Worm (Caenorhabditis elegans): ENCODE measurements around the gene Y43H11AL.1.

The Y43H11AL.1 gene

DNA sequence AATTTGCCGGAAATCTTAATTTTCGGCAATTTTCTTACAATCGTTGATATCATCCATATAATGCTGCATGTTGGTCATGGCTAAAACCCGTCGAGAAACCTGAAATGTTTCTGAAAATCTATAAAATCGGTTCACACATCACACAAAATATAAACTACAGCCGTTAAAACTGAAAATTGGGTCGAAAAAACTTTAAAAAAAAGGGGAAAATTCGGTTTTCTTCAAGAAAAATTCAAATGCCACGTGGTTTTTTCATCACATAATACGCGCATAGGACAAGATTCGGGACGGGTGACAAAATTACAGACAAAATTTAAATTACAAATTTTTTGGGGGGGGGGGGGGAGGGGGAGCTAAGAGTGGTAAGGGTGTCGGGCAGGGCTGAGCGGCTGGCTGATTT lies at the start of gene Y43H11AL.1:
Y43H11AL.1 (minus strand) TSS at position 101 of the 400 bp plus-strand sequence.
- no peak for TF ChIP-seq ceh-36 (tag; optimal IDR thresholded peaks at IDR 0.05)
- TF ChIP-seq hnd-1 (tag; optimal IDR thresholded peaks at IDR 0.05): no peak
- TF ChIP-seq tbx-37 (GFP tag; conservative IDR thresholded peaks at IDR 0.05): no peak
- TF ChIP-seq scrt-1 (GFP tag; IDR thresholded peaks at IDR 0.05): no peak

DNA sequence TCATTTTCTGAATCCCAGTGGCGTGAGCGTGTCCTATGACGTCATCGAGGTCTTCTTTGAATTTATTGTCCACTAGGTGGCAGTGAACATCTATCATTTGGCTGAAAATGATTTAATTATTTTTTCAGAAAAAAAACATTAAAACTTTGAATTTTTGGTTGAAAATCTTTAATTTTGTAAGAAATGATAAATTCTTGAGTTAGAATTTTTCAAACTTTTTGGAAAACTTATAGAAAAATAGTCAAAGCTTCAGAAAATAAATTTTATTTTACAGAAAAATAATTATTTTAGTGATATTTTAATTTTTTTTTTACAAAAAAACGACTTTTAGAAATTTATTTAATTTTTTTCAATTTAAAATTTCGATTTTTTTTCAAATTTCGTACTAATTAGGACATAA lies 46.1 kb upstream of the Y43H11AL.1 start, which contains the start of gene B0432.8:
B0432.8 (minus strand) TSS at position 101 of the 400 bp plus-strand sequence.
- TF ChIP-seq hmbx-1 (tag; optimal IDR thresholded peaks at IDR 0.05): no peak
- TF ChIP-seq flt-1 (GFP tag; IDR thresholded peaks at IDR 0.05): no peak
- no peak for TF ChIP-seq sea-1 (GFP tag; conservative IDR thresholded peaks at IDR 0.05)
- TF ChIP-seq scrt-1 (GFP tag; IDR thresholded peaks at IDR 0.05): no peak
- no peak for TF ChIP-seq ets-7 (tag; optimal IDR thresholded peaks at IDR 0.05)
- no peak for TF ChIP-seq tra-4 (tag; optimal IDR thresholded peaks at IDR 0.05)
- TF ChIP-seq pes-1 (GFP tag; IDR thresholded peaks at IDR 0.05): no peak
- TF ChIP-seq ama-1 (optimal IDR thresholded peaks at IDR 0.05): no peak
- no peak for TF ChIP-seq ceh-13 (GFP tag; optimal IDR thresholded peaks at IDR 0.05)
- TF ChIP-seq ceh-36 (tag; optimal IDR thresholded peaks at IDR 0.05): no peak
- TF ChIP-seq tbx-11 (GFP tag; IDR thresholded peaks at IDR 0.05): no peak
- TF ChIP-seq hnd-1 (tag; optimal IDR thresholded peaks at IDR 0.05): no peak
- TF ChIP-seq F13C5.2 (tag; optimal IDR thresholded peaks at IDR 0.05): no peak
- no peak for TF ChIP-seq aly-1 (tag; optimal IDR thresholded peaks at IDR 0.05)
- TF ChIP-seq hmg-4 (GFP tag; optimal IDR thresholded peaks at IDR 0.05): no peak

- TF ChIP-seq F13C5.2 (tag; optimal IDR thresholded peaks at IDR 0.05): no peak
- TF ChIP-seq ceh-13 (GFP tag; optimal IDR thresholded peaks at IDR 0.05): no peak
- TF ChIP-seq tra-4 (tag; optimal IDR thresholded peaks at IDR 0.05): no peak
- TF ChIP-seq hnd-1 (tag; optimal IDR thresholded peaks at IDR 0.05): no peak
- TF ChIP-seq ets-7 (tag; optimal IDR thresholded peaks at IDR 0.05): no peak
- no peak for TF ChIP-seq tbx-11 (GFP tag; IDR thresholded peaks at IDR 0.05)
- no peak for TF ChIP-seq flt-1 (GFP tag; IDR thresholded peaks at IDR 0.05)
- TF ChIP-seq sea-1 (GFP tag; conservative IDR thresholded peaks at IDR 0.05): no peak
- no peak for TF ChIP-seq scrt-1 (GFP tag; IDR thresholded peaks at IDR 0.05)
- TF ChIP-seq B0310.2 (tag; optimal IDR thresholded peaks at IDR 0.05): no peak
- TF ChIP-seq hmbx-1 (tag; optimal IDR thresholded peaks at IDR 0.05): no peak
- no peak for TF ChIP-seq hmg-4 (GFP tag; optimal IDR thresholded peaks at IDR 0.05)
- TF ChIP-seq ceh-36 (tag; optimal IDR thresholded peaks at IDR 0.05): no peak
- no peak for TF ChIP-seq ama-1 (optimal IDR thresholded peaks at IDR 0.05)
- TF ChIP-seq pes-1 (GFP tag; IDR thresholded peaks at IDR 0.05): no peak
- no peak for TF ChIP-seq tbx-37 (GFP tag; conservative IDR thresholded peaks at IDR 0.05)
Measured at ce11 chrII:273872-274271, 41.3 kb upstream of the Y43H11AL.1 start, which contains the start of gene B0432.7. Gene B0432.7 (minus strand): TSS chrII:273972.

DNA sequence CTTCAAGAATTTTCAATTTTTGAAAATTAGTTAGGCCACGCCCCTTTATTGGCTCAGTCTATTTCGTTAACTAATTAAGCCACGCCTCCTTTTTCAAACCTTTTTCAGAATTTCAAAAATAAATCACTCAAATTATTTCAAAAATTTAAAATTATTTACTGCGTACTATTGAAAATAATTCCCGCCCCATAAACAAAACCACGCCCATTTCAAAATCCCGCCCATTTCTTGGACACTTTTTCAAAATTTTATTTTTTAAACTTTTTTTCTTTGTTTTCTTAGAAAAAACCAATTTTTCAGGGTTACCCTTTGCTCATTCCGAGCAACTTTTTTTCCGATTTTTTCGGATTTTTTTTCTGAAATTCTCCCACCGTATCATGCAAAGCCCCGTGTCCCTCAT lies 31.5 kb upstream of the Y43H11AL.1 start, which contains the start of gene B0432.14:
B0432.14 (plus strand) TSS at position 301 of the 400 bp plus-strand sequence.
- TF ChIP-seq ceh-36 (tag; optimal IDR thresholded peaks at IDR 0.05): no peak
- TF ChIP-seq flt-1 (GFP tag; IDR thresholded peaks at IDR 0.05): no peak
- no peak for TF ChIP-seq hmbx-1 (tag; optimal IDR thresholded peaks at IDR 0.05)
- no peak for TF ChIP-seq aly-1 (tag; optimal IDR thresholded peaks at IDR 0.05)
- TF ChIP-seq ama-1 (optimal IDR thresholded peaks at IDR 0.05): no peak
- TF ChIP-seq tbx-11 (GFP tag; IDR thresholded peaks at IDR 0.05): no peak
- no peak for TF ChIP-seq hmg-4 (GFP tag; optimal IDR thresholded peaks at IDR 0.05)
- TF ChIP-seq tbx-37 (GFP tag; conservative IDR thresholded peaks at IDR 0.05): no peak
- TF ChIP-seq sea-1 (GFP tag; conservative IDR thresholded peaks at IDR 0.05): no peak
- no peak for TF ChIP-seq pes-1 (GFP tag; IDR thresholded peaks at IDR 0.05)
- TF ChIP-seq B0310.2 (tag; optimal IDR thresholded peaks at IDR 0.05): no peak
- no peak for TF ChIP-seq ceh-13 (GFP tag; optimal IDR thresholded peaks at IDR 0.05)
- TF ChIP-seq tra-4 (tag; optimal IDR thresholded peaks at IDR 0.05): no peak
- no peak for TF ChIP-seq scrt-1 (GFP tag; IDR thresholded peaks at IDR 0.05)
- TF ChIP-seq ets-7 (tag; optimal IDR thresholded peaks at IDR 0.05): no peak
- TF ChIP-seq F13C5.2 (tag; optimal IDR thresholded peaks at IDR 0.05): no peak

DNA sequence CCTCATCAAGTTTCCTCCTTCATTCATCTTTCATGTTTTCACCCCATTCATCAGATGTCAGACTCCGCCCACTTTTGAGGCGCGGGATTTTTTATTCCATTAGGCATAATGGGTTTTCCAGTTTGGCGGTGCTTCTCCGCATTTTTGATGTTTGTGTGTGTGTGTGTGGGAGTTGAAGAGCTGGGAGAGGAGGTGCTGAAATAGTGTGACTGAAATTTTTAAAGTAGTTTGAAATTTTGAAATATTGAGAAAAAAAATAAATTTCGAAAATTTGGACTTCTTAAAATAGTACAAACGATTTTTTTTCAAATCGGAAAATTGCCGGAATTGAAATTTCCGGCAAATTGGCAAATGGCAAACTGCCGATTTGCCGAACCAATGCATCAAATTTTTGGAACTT lies 31.0 kb upstream of the Y43H11AL.1 start, which contains the start of gene scc-2:
scc-2 (minus strand) TSS at position 101 of the 400 bp plus-strand sequence.
- no peak for TF ChIP-seq hmg-4 (GFP tag; optimal IDR thresholded peaks at IDR 0.05)
- TF ChIP-seq tra-4 (tag; optimal IDR thresholded peaks at IDR 0.05): no peak
- no peak for TF ChIP-seq hnd-1 (tag; optimal IDR thresholded peaks at IDR 0.05)
- TF ChIP-seq ceh-36 (tag; optimal IDR thresholded peaks at IDR 0.05): no peak
- TF ChIP-seq flt-1 (GFP tag; IDR thresholded peaks at IDR 0.05): no peak
- no peak for TF ChIP-seq scrt-1 (GFP tag; IDR thresholded peaks at IDR 0.05)
- TF ChIP-seq ets-7 (tag; optimal IDR thresholded peaks at IDR 0.05): no peak
- no peak for TF ChIP-seq sea-1 (GFP tag; conservative IDR thresholded peaks at IDR 0.05)
- no peak for TF ChIP-seq ceh-13 (GFP tag; optimal IDR thresholded peaks at IDR 0.05)
- no peak for TF ChIP-seq aly-1 (tag; optimal IDR thresholded peaks at IDR 0.05)
- TF ChIP-seq pes-1 (GFP tag; IDR thresholded peaks at IDR 0.05): no peak
- TF ChIP-seq tbx-11 (GFP tag; IDR thresholded peaks at IDR 0.05): no peak
- no peak for TF ChIP-seq hmbx-1 (tag; optimal IDR thresholded peaks at IDR 0.05)
- TF ChIP-seq F13C5.2 (tag; optimal IDR thresholded peaks at IDR 0.05): no peak
- TF ChIP-seq B0310.2 (tag; optimal IDR thresholded peaks at IDR 0.05): no peak
- TF ChIP-seq ama-1 (optimal IDR thresholded peaks at IDR 0.05): no peak
- no peak for TF ChIP-seq tbx-37 (GFP tag; conservative IDR thresholded peaks at IDR 0.05)

- no peak for TF ChIP-seq flt-1 (GFP tag; IDR thresholded peaks at IDR 0.05)
- no peak for TF ChIP-seq B0310.2 (tag; optimal IDR thresholded peaks at IDR 0.05)
- no peak for TF ChIP-seq tbx-37 (GFP tag; conservative IDR thresholded peaks at IDR 0.05)
- TF ChIP-seq aly-1 (tag; optimal IDR thresholded peaks at IDR 0.05): no peak
- TF ChIP-seq hmbx-1 (tag; optimal IDR thresholded peaks at IDR 0.05): no peak
- no peak for TF ChIP-seq tbx-11 (GFP tag; IDR thresholded peaks at IDR 0.05)
- TF ChIP-seq ama-1 (optimal IDR thresholded peaks at IDR 0.05): no peak
- no peak for TF ChIP-seq hnd-1 (tag; optimal IDR thresholded peaks at IDR 0.05)
- no peak for TF ChIP-seq pes-1 (GFP tag; IDR thresholded peaks at IDR 0.05)
- no peak for TF ChIP-seq ceh-13 (GFP tag; optimal IDR thresholded peaks at IDR 0.05)
- no peak for TF ChIP-seq hmg-4 (GFP tag; optimal IDR thresholded peaks at IDR 0.05)
Measured at ce11 chrII:257519-257918, 25.0 kb upstream of the Y43H11AL.1 start, which contains the start of gene cat-2. Gene cat-2 (plus strand): TSS chrII:257819.

ce11 chrII:255124-255523 lies 22.6 kb upstream of the Y43H11AL.1 start:
- peak; percentile 61; the same call in 1 of the 2 replicates for TF ChIP-seq sea-1 (GFP tag; conservative IDR thresholded peaks at IDR 0.05)
- peak; percentile 78 for TF ChIP-seq ceh-36 (tag; optimal IDR thresholded peaks at IDR 0.05)
- TF ChIP-seq tbx-11 (GFP tag; IDR thresholded peaks at IDR 0.05): peak; percentile 79
- TF ChIP-seq hmbx-1 (tag; optimal IDR thresholded peaks at IDR 0.05): peak; percentile 77
- TF ChIP-seq tbx-37 (GFP tag; conservative IDR thresholded peaks at IDR 0.05): peak; percentile 65; the same call in 1 of the 2 replicates
- peak; percentile 96 for TF ChIP-seq F13C5.2 (tag; optimal IDR thresholded peaks at IDR 0.05)
- TF ChIP-seq flt-1 (GFP tag; IDR thresholded peaks at IDR 0.05): peak; percentile 77
- peak; percentile 84 for TF ChIP-seq hmg-4 (GFP tag; optimal IDR thresholded peaks at IDR 0.05)
- no peak for TF ChIP-seq tra-4 (tag; optimal IDR thresholded peaks at IDR 0.05)
- peak; percentile 33 for TF ChIP-seq ceh-13 (GFP tag; optimal IDR thresholded peaks at IDR 0.05)
- peak; percentile 80 for TF ChIP-seq pes-1 (GFP tag; IDR thresholded peaks at IDR 0.05)
- no peak for TF ChIP-seq ama-1 (optimal IDR thresholded peaks at IDR 0.05)
- TF ChIP-seq scrt-1 (GFP tag; IDR thresholded peaks at IDR 0.05): peak; percentile 81
- TF ChIP-seq hnd-1 (tag; optimal IDR thresholded peaks at IDR 0.05): peak; percentile 40
- peak; percentile 52 for TF ChIP-seq ets-7 (tag; optimal IDR thresholded peaks at IDR 0.05)
- peak; percentile 39 for TF ChIP-seq B0310.2 (tag; optimal IDR thresholded peaks at IDR 0.05)
- peak; percentile 73 for TF ChIP-seq aly-1 (tag; optimal IDR thresholded peaks at IDR 0.05)
